Worm (Caenorhabditis elegans): ENCODE results near the gene R04F11.5.

DNA sequence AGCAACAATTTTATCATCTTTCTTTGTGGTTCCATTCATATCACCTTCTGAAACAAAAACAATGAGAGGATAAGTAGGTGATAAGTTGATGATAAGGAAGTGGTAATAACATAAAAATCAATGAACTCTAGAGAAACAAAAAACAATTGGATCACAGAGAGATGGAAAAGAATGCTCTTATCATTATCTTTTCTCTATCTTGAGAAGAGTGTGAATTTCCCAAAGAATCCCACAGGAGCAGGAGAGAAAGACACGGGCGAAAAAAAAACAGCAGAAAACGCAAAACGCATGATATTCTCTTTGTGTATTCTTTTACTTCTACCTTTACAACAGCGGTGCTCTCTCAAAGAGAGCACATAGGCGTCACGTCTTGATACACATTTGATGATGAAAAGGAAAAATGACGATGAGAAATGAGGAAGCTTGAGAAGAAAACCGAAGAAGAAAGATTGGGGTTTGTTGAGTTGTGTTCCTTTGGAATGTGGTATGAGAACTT is 48.5 kb downstream of the R04F11.5 start, which contains the start of gene twk-24:
- TF ChIP-seq tlp-1 (tag; optimal IDR thresholded peaks at IDR 0.05) = no peak
- no peak for TF ChIP-seq ztf-4 (tag; optimal IDR thresholded peaks at IDR 0.05)
- no peak for TF ChIP-seq lin-39 (tag; optimal IDR thresholded peaks at IDR 0.05)
- no peak for TF ChIP-seq zip-4 (GFP tag; optimal IDR thresholded peaks at IDR 0.05)
- TF ChIP-seq aly-2 (tag; optimal IDR thresholded peaks at IDR 0.05) = no peak
- TF ChIP-seq nhr-76 (tag; optimal IDR thresholded peaks at IDR 0.05) = no peak
- no peak for TF ChIP-seq ceh-82 (tag; optimal IDR thresholded peaks at IDR 0.05)
- TF ChIP-seq mab-9 (GFP tag; IDR thresholded peaks at IDR 0.05) = no peak
- no peak for TF ChIP-seq elt-3 (tag; optimal IDR thresholded peaks at IDR 0.05)
